Worm (Caenorhabditis elegans): ENCODE data around the gene T24C12.3.

Gene T24C12.3

ce11 chrX:2237438-2237961 lies 33.8 kb upstream of the T24C12.3 start, which contains the start of gene vha-15 (continued):
- TF ChIP-seq madf-10 (tag; optimal IDR thresholded peaks at IDR 0.05): peak; percentile 30
- no peak for TF ChIP-seq ztf-25 (GFP tag; IDR thresholded peaks at IDR 0.05)
- TF ChIP-seq tlf-1 (GFP tag; optimal IDR thresholded peaks at IDR 0.05): no peak
- TF ChIP-seq tbp1 (GFP tag; optimal IDR thresholded peaks at IDR 0.05): peak; percentile 7
- TF ChIP-seq zfh-2 (GFP tag; conservative IDR thresholded peaks at IDR 0.05): no peak

ce11 chrX:2233929-2234328 lies 30.2 kb upstream of the T24C12.3 start, which contains the start of gene T14F9.2:
T14F9.2 (plus strand) TSS chrX:2234324.
- TF ChIP-seq F37B4.10 (GFP tag; IDR thresholded peaks at IDR 0.05): no peak
- peak; percentile 19 for TF ChIP-seq lin-40 (tag; optimal IDR thresholded peaks at IDR 0.05)
- TF ChIP-seq hmg-20 (GFP tag; IDR thresholded peaks at IDR 0.05): no peak
- TF ChIP-seq hmg-1.2 (GFP tag; IDR thresholded peaks at IDR 0.05): peak; percentile 84
- TF ChIP-seq F33H1.4 (GFP tag; IDR thresholded peaks at IDR 0.05): peak; percentile 42; the same call in 1 of the 2 replicates
- TF ChIP-seq efl-1 (GFP tag; optimal IDR thresholded peaks at IDR 0.05): peak; percentile 14
- TF ChIP-seq nhr-80 (tag; optimal IDR thresholded peaks at IDR 0.05): peak; percentile 11

ce11 chrX:2231346-2231745 lies 27.7 kb upstream of the T24C12.3 start:
- no peak for TF ChIP-seq hrde-1 (tag; optimal IDR thresholded peaks at IDR 0.05; ENCODE audit: borderline replicate concordance)
- TF ChIP-seq egrh-3 (GFP tag; IDR thresholded peaks at IDR 0.05): no peak
- TF ChIP-seq F33H1.4 (GFP tag; IDR thresholded peaks at IDR 0.05): no peak
- no peak for TF ChIP-seq Y79H2A.3 (GFP tag; conservative IDR thresholded peaks at IDR 0.05)
- TF ChIP-seq B0019.2 (GFP tag; conservative IDR thresholded peaks at IDR 0.05): no peak
- no peak for TF ChIP-seq dpff-1 (tag; optimal IDR thresholded peaks at IDR 0.05)
- TF ChIP-seq aptf-2 (GFP tag; conservative IDR thresholded peaks at IDR 0.05): no peak
- TF ChIP-seq attf-6 (GFP tag; IDR thresholded peaks at IDR 0.05): no peak
- no peak for TF ChIP-seq lin-54 (GFP tag; optimal IDR thresholded peaks at IDR 0.05)
- no peak for TF ChIP-seq ceh-100 (GFP tag; IDR thresholded peaks at IDR 0.05)
- TF ChIP-seq F37B4.10 (GFP tag; IDR thresholded peaks at IDR 0.05): no peak
- no peak for TF ChIP-seq ceh-79 (tag; optimal IDR thresholded peaks at IDR 0.05)
- no peak for TF ChIP-seq somi-1 (GFP tag; optimal IDR thresholded peaks at IDR 0.05)
- TF ChIP-seq cebp-2 (GFP tag; IDR thresholded peaks at IDR 0.05): no peak
- TF ChIP-seq repo-1 (tag; optimal IDR thresholded peaks at IDR 0.05): no peak
- no peak for TF ChIP-seq rpc-1 (optimal IDR thresholded peaks at IDR 0.05)
- TF ChIP-seq rpc-1 (tag; optimal IDR thresholded peaks at IDR 0.05): no peak

ce11 chrX:2229305-2230172 lies 25.8 kb upstream of the T24C12.3 start, which contains the start of gene lin-32:
lin-32 (minus strand) TSS chrX:2230122.
- TF ChIP-seq K11D2.4 (GFP tag; IDR thresholded peaks at IDR 0.05) (no peak), egrh-3 (GFP tag; IDR thresholded peaks at IDR 0.05) (no peak), lag-1 (GFP tag; IDR thresholded peaks at IDR 0.05) (no peak), mes-4 (tag; optimal IDR thresholded peaks at IDR 0.05) (no peak), rec-8 (tag; optimal IDR thresholded peaks at IDR 0.05) (no peak), ceh-40 (GFP tag; IDR thresholded peaks at IDR 0.05) (no peak), somi-1 (GFP tag; optimal IDR thresholded peaks at IDR 0.05) (no peak), ceh-58 (GFP tag; IDR thresholded peaks at IDR 0.05) (no peak), repo-1 (tag; optimal IDR thresholded peaks at IDR 0.05) (no peak), lin-40 (tag; optimal IDR thresholded peaks at IDR 0.05) (no peak), aptf-3 (GFP tag; IDR thresholded peaks at IDR 0.05) (no peak), sdz-38 (tag; optimal IDR thresholded peaks at IDR 0.05) (no peak), bed-1 (GFP tag; IDR thresholded peaks at IDR 0.05) (no peak), rcor-1 (GFP tag; IDR thresholded peaks at IDR 0.05) (no peak), cebp-2 (GFP tag; IDR thresholded peaks at IDR 0.05) (no peak)

Data from whole organism, young adult.